Fruit fly (Drosophila melanogaster) whole organism, embryonic: ENCODE results near the gene SMC3.
A peak's percentile ranks its signal among the peaks of the same experiment; 100 is the strongest.

Experiments
- Awh ChIP-seq: fragments of 200-800 bp; sonication (Bioruptor generic); IDR thresholded peaks from 2 replicates; pipeline ENCODE4, ENCODE4 v1.3.6; 2022; ENCODE audit warnings: missing biosample characterization, missing genetic modification characterization
- CG10462 ChIP-seq: fragments of 200-800 bp; sonication (Bioruptor generic); optimal IDR thresholded peaks from 2 replicates; lab custom pipeline; 2016; ENCODE audit warnings: missing biosample characterization, missing genetic modification characterization
- CG11560 ChIP-seq: fragments of 200-800 bp; sonication (Bioruptor generic); IDR thresholded peaks from 3 replicates; pipeline ENCODE4 v1.3.6; 2022; ENCODE audit warnings: missing biosample characterization, missing genetic modification characterization
- CG11723 ChIP-seq: fragments of 200-800 bp; sonication (Bioruptor generic); optimal IDR thresholded peaks from 2 replicates; lab custom pipeline; 2017; ENCODE audit warnings: missing biosample characterization, mild to moderate bottlenecking, missing genetic modification characterization
- CG14441 ChIP-seq: fragments of 200-800 bp; sonication (Bioruptor generic); IDR thresholded peaks from 2 replicates; pipeline ENCODE4 v1.3.6; 2022; ENCODE audit warnings: missing biosample characterization, missing genetic modification characterization
- CG14965 ChIP-seq: fragments of 200-800 bp; sonication (Bioruptor generic); optimal IDR thresholded peaks from 2 replicates; lab custom pipeline; 2016; ENCODE audit warnings: missing biosample characterization, missing genetic modification characterization, borderline replicate concordance
- CG15696 ChIP-seq: fragments of 200-800 bp; sonication (Bioruptor generic); optimal IDR thresholded peaks from 2 replicates; lab custom pipeline; 2019; ENCODE audit warnings: missing biosample characterization, mild to moderate bottlenecking, missing genetic modification characterization, moderate library complexity
- CG1603 ChIP-seq: fragments of 200-800 bp; sonication (Bioruptor generic); optimal IDR thresholded peaks from 2 replicates; lab custom pipeline; 2019; ENCODE audit warnings: missing biosample characterization, mild to moderate bottlenecking, missing genetic modification characterization, moderate library complexity
- CG16815 ChIP-seq: fragments of 200-800 bp; sonication (Bioruptor generic); optimal IDR thresholded peaks from 3 replicates; lab custom pipeline; 2017; ENCODE audit warnings: missing biosample characterization, mild to moderate bottlenecking, missing genetic modification characterization
- CG17186 ChIP-seq: fragments of 200-800 bp; sonication (Bioruptor generic); optimal IDR thresholded peaks from 3 replicates; lab custom pipeline; 2017; ENCODE audit warnings: missing biosample characterization, missing genetic modification reagents, missing genetic modification characterization
- CG17359 ChIP-seq: fragments of 200-800 bp; sonication (Bioruptor generic); optimal IDR thresholded peaks from 3 replicates; lab custom pipeline; 2018; ENCODE audit warnings: missing biosample characterization, mild to moderate bottlenecking, missing genetic modification characterization, moderate library complexity
- CG17612 ChIP-seq: fragments of 200-800 bp; sonication (Bioruptor generic); IDR thresholded peaks from 2 replicates; pipeline ENCODE4 v1.3.6; 2022; ENCODE audit warnings: missing biosample characterization, missing genetic modification characterization
- CG17802 ChIP-seq: fragments of 200-800 bp; sonication (Bioruptor generic); optimal IDR thresholded peaks from 2 replicates; lab custom pipeline; 2018; ENCODE audit warnings: missing biosample characterization, mild to moderate bottlenecking, missing genetic modification characterization, moderate library complexity
- CG17829 ChIP-seq: fragments of 200-800 bp; optimal IDR thresholded peaks from 2 replicates; lab custom pipeline; 2019; ENCODE audit warnings: missing biosample characterization, mild to moderate bottlenecking, missing genetic modification characterization, moderate library complexity
- CG2120 ChIP-seq: fragments of 200-800 bp; sonication (Bioruptor generic); optimal IDR thresholded peaks from 3 replicates; lab custom pipeline; 2016; ENCODE audit warnings: missing biosample characterization, missing genetic modification characterization
- CG33213 ChIP-seq: fragments of 200-800 bp; sonication (Bioruptor generic); optimal IDR thresholded peaks from 3 replicates; lab custom pipeline; 2016; ENCODE audit warnings: missing biosample characterization, missing genetic modification characterization
- CG42726 ChIP-seq: fragments of 200-800 bp; sonication (Bioruptor generic); IDR thresholded peaks from 2 replicates; pipeline ENCODE4 v1.3.6; 2022; ENCODE audit warnings: missing biosample characterization, missing genetic modification characterization; ENCODE audit not compliant: partially characterized antibody
- CG43689 ChIP-seq: fragments of 200-800 bp; sonication (Bioruptor generic); IDR thresholded peaks from 2 replicates; pipeline ENCODE4 v1.3.6; 2022; ENCODE audit warnings: missing biosample characterization, missing genetic modification characterization
- CG4730 ChIP-seq: fragments of 200-800 bp; sonication (Bioruptor generic); IDR thresholded peaks from 2 replicates; pipeline ENCODE4 v1.3.6; 2022; ENCODE audit warnings: missing biosample characterization, missing genetic modification characterization
- CG7372 ChIP-seq: fragments of 200-800 bp; sonication (Bioruptor generic); IDR thresholded peaks from 2 replicates; pipeline ENCODE4 v1.3.6; 2022; ENCODE audit warnings: missing biosample characterization, missing genetic modification characterization
- CG9797 ChIP-seq: fragments of 200-800 bp; sonication (Bioruptor generic); optimal IDR thresholded peaks from 3 replicates; lab custom pipeline; 2018; ENCODE audit warnings: missing biosample characterization, mild to moderate bottlenecking, missing genetic modification characterization
- Dp ChIP-seq: fragments of 200-800 bp; sonication (Bioruptor generic); optimal IDR thresholded peaks from 2 replicates; lab custom pipeline; 2018; ENCODE audit warnings: missing biosample characterization, mild to moderate bottlenecking, missing genetic modification characterization, moderate library complexity
- Fer1 ChIP-seq: fragments of 200-800 bp; sonication (Bioruptor generic); optimal IDR thresholded peaks from 2 replicates; lab custom pipeline; 2017; ENCODE audit warnings: missing biosample characterization, mild to moderate bottlenecking, missing genetic modification characterization
- Gug ChIP-seq: fragments of 200-800 bp; sonication (Bioruptor generic); IDR thresholded peaks from 4 replicates; pipeline ENCODE4 v1.3.6; 2022; ENCODE audit warnings: missing biosample characterization, missing genetic modification characterization
- Hey ChIP-seq: fragments of 200-800 bp; sonication (Bioruptor generic); optimal IDR thresholded peaks from 3 replicates; lab custom pipeline; 2018; ENCODE audit warnings: missing biosample characterization, mild to moderate bottlenecking, missing genetic modification characterization
- Hr39 ChIP-seq: fragments of >200 bp; optimal IDR thresholded peaks from 2 replicates; lab custom pipeline; 2017
- NfI ChIP-seq: fragments of 200-800 bp; sonication (Bioruptor generic); optimal IDR thresholded peaks from 3 replicates; lab custom pipeline; 2018; ENCODE audit warnings: missing biosample characterization, mild to moderate bottlenecking, missing genetic modification characterization, moderate library complexity
- Oaz ChIP-seq: fragments of 200-800 bp; sonication (Bioruptor generic); IDR thresholded peaks from 2 replicates; pipeline ENCODE4 v1.3.6; 2022; ENCODE audit warnings: missing biosample characterization, missing genetic modification characterization
- Opbp ChIP-seq: fragments of 200-800 bp; sonication (Bioruptor generic); IDR thresholded peaks from 3 replicates; pipeline ENCODE4 v1.3.6; 2022; ENCODE audit warnings: missing biosample characterization, missing genetic modification characterization; ENCODE audit not compliant: partially characterized antibody
- Optix ChIP-seq: fragments of 200-800 bp; sonication (Bioruptor generic); IDR thresholded peaks from 3 replicates; pipeline ENCODE4 v1.3.6; 2022; ENCODE audit warnings: missing biosample characterization, missing genetic modification characterization
- Pdp1 ChIP-seq, 2 experiments: fragments of 200-800 bp; sonication (Bioruptor generic); optimal IDR thresholded peaks; 3 replicates each; lab custom pipeline; 2016; ENCODE audit warnings: missing biosample characterization in 2 of 2, missing genetic modification characterization in 2 of 2, mild to moderate bottlenecking in 1 of 2, moderate library complexity in 1 of 2
- Sin3A ChIP-seq: fragments of >200 bp; optimal IDR thresholded peaks from 2 replicates; lab custom pipeline; 2018
- abd-A ChIP-seq: fragments of 200-800 bp; sonication (Bioruptor generic); optimal IDR thresholded peaks from 3 replicates; lab custom pipeline; 2019; ENCODE audit warnings: missing biosample characterization, mild to moderate bottlenecking, missing genetic modification characterization, moderate library complexity
- croc ChIP-seq: fragments of 200-800 bp; sonication (Bioruptor generic); conservative IDR thresholded peaks from 3 replicates; pipeline ENCODE4 v1.3.6; 2022; ENCODE audit warnings: missing biosample characterization, missing genetic modification characterization
- fd102C ChIP-seq: fragments of 200-800 bp; sonication (Bioruptor generic); optimal IDR thresholded peaks from 2 replicates; lab custom pipeline; 2018; ENCODE audit warnings: missing biosample characterization, mild to moderate bottlenecking, missing genetic modification characterization, moderate library complexity
- gcm2 ChIP-seq: fragments of 200-800 bp; sonication (Bioruptor generic); optimal IDR thresholded peaks from 2 replicates; lab custom pipeline; 2016; ENCODE audit warnings: missing biosample characterization, missing genetic modification characterization
- grau ChIP-seq: fragments of 200-800 bp; optimal IDR thresholded peaks from 3 replicates; lab custom pipeline; 2019; ENCODE audit warnings: missing biosample characterization, mild to moderate bottlenecking, missing genetic modification characterization, moderate library complexity
- hbn ChIP-seq: fragments of 200-800 bp; sonication (Bioruptor generic); IDR thresholded peaks from 2 replicates; pipeline ENCODE4 v1.3.6; 2022; ENCODE audit warnings: missing biosample characterization, missing genetic modification characterization; ENCODE audit not compliant: partially characterized antibody
- her ChIP-seq: fragments of 200-800 bp; sonication (Bioruptor generic); optimal IDR thresholded peaks from 2 replicates; lab custom pipeline; 2016; ENCODE audit warnings: missing biosample characterization, missing genetic modification characterization
- ind ChIP-seq: fragments of 200-800 bp; sonication (Bioruptor generic); optimal IDR thresholded peaks from 3 replicates; lab custom pipeline; 2016; ENCODE audit warnings: missing biosample characterization, missing genetic modification characterization
- jumu ChIP-seq: fragments of 200-800 bp; sonication (Bioruptor generic); optimal IDR thresholded peaks from 3 replicates; lab custom pipeline; 2016; ENCODE audit warnings: missing biosample characterization, missing genetic modification characterization
- mirr ChIP-seq: fragments of 200-800 bp; sonication (Bioruptor generic); optimal IDR thresholded peaks from 3 replicates; lab custom pipeline; 2018; ENCODE audit warnings: missing biosample characterization, mild to moderate bottlenecking, missing genetic modification characterization
- oc ChIP-seq: fragments of 200-800 bp; sonication (Bioruptor generic); optimal IDR thresholded peaks from 2 replicates; lab custom pipeline; 2018; ENCODE audit warnings: missing biosample characterization, mild to moderate bottlenecking, missing genetic modification characterization, moderate library complexity
- pum ChIP-seq: fragments of 200-800 bp; sonication (Bioruptor generic); optimal IDR thresholded peaks from 2 replicates; lab custom pipeline; 2016; ENCODE audit warnings: missing biosample characterization, missing genetic modification characterization
- stwl ChIP-seq: fragments of 200-800 bp; sonication (Bioruptor generic); optimal IDR thresholded peaks from 3 replicates; lab custom pipeline; 2018; ENCODE audit warnings: missing biosample characterization, mild to moderate bottlenecking, missing genetic modification characterization, moderate library complexity
- tgo ChIP-seq: fragments of 200-800 bp; sonication (Bioruptor generic); IDR thresholded peaks from 3 replicates; pipeline ENCODE4 v1.3.6; 2022; ENCODE audit warnings: missing biosample characterization, missing genetic modification characterization
- toy ChIP-seq: fragments of 200-800 bp; sonication (Bioruptor generic); IDR thresholded peaks from 2 replicates; pipeline ENCODE4 v1.3.6; 2022; ENCODE audit warnings: missing biosample characterization, missing genetic modification characterization
- unpg ChIP-seq: fragments of 200-800 bp; sonication (Bioruptor generic); optimal IDR thresholded peaks from 3 replicates; lab custom pipeline; 2018; ENCODE audit warnings: missing biosample characterization, mild to moderate bottlenecking, missing genetic modification characterization, moderate library complexity
- usp ChIP-seq: fragments of >200 bp; optimal IDR thresholded peaks from 2 replicates; lab custom pipeline; 2017; ENCODE audit warnings: missing biosample characterization, missing genetic modification characterization

SMC3 gene

dm6 chrX:16640260-16641100 lies 47.2 kb upstream of the SMC3 start, which contains the start of the genes SNRPG and mthl1 (continued):
- peak; percentile 79 for TF ChIP-seq CG1603 (tag; lab: Kevin White, UChicago)
- TF ChIP-seq CG17359: peak; percentile 69
- peak; percentile 70 to 80 for TF ChIP-seq Pdp1 (GFP tag; optimal IDR thresholded peaks at IDR 0.05; lab: Kevin White, UChicago)
- no peak for TF ChIP-seq CG14965
- peak; percentile 65 for TF ChIP-seq unpg (GFP tag; lab: Kevin White, UChicago)
- peak; percentile 49 for TF ChIP-seq CG15696
- peak; percentile 74 for TF ChIP-seq Sin3A (lab: Kevin White, UChicago)
- peak; percentile 90 for TF ChIP-seq Awh (GFP tag; lab: Robert Waterston, UW)
- TF ChIP-seq stwl (tag; lab: Kevin White, UChicago): peak; percentile 45
- TF ChIP-seq gcm2 (GFP tag; lab: Kevin White, UChicago): peak; percentile 41
- TF ChIP-seq CG2120 (GFP tag; lab: Kevin White, UChicago): peak; percentile 92
- peak; percentile 62 for TF ChIP-seq Dp (GFP tag; lab: Kevin White, UChicago)
- peak; percentile 94 for TF ChIP-seq CG17802 (tag; lab: Kevin White, UChicago)
- peak; percentile 82 for TF ChIP-seq CG9797
- peak; percentile 86 for TF ChIP-seq jumu
- peak; percentile 24 for TF ChIP-seq mirr (GFP tag; lab: Kevin White, UChicago)
- TF ChIP-seq Gug (GFP tag; lab: Robert Waterston, UW): peak; percentile 98
- peak; percentile 79 for TF ChIP-seq NfI (GFP tag; lab: Kevin White, UChicago)
- TF ChIP-seq CG4730 (GFP tag; lab: Robert Waterston, UW): peak; percentile 90
- TF ChIP-seq CG11560: peak; percentile 85; the same call in 2 of the 3 replicates
- TF ChIP-seq CG17612 (GFP tag; lab: Robert Waterston, UW): peak; percentile 85
- peak; percentile 83 for TF ChIP-seq CG43689 (GFP tag; lab: Robert Waterston, UW)
- TF ChIP-seq CG42726 (GFP tag; lab: Robert Waterston, UW): peak; percentile 80
- TF ChIP-seq Hey (tag; lab: Kevin White, UChicago): no peak
- peak; percentile 83 for TF ChIP-seq CG16815
- peak; percentile 52 for TF ChIP-seq CG11723 (GFP tag; lab: Kevin White, UChicago)
- TF ChIP-seq toy: peak; percentile 78
- TF ChIP-seq croc (GFP tag; lab: Robert Waterston, UW): peak; percentile 74
- TF ChIP-seq ind: peak; percentile 88
- peak; percentile 38 for TF ChIP-seq CG10462
- TF ChIP-seq CG14441: peak; percentile 96
- peak; percentile 67 for TF ChIP-seq grau (tag; lab: Kevin White, UChicago)
- peak; percentile 85 for TF ChIP-seq pum (GFP tag; lab: Kevin White, UChicago)
- TF ChIP-seq oc (tag; lab: Kevin White, UChicago): no peak
- peak; percentile 94 for TF ChIP-seq CG17186
- TF ChIP-seq CG33213: peak; percentile 54
- TF ChIP-seq CG17829 (tag; lab: Kevin White, UChicago): peak; percentile 62
- TF ChIP-seq Optix (GFP tag; lab: Robert Waterston, UW): peak; percentile 89
- TF ChIP-seq tgo (GFP tag; lab: Robert Waterston, UW): peak; percentile 92
- peak; percentile 3 for TF ChIP-seq Fer1 (GFP tag; lab: Kevin White, UChicago)
- peak; percentile 70 for TF ChIP-seq hbn (GFP tag; lab: Robert Waterston, UW)
- TF ChIP-seq abd-A: no peak
- peak; percentile 7 for TF ChIP-seq fd102C (GFP tag; lab: Kevin White, UChicago)
- peak; percentile 85 for TF ChIP-seq Oaz (GFP tag; lab: Robert Waterston, UW)
- TF ChIP-seq her: peak; percentile 81
- peak; percentile 90 for TF ChIP-seq CG7372 (GFP tag; lab: Robert Waterston, UW)
- no peak for TF ChIP-seq usp
- no peak for TF ChIP-seq Hr39 (lab: Kevin White, UChicago)
- peak; percentile 70 for TF ChIP-seq Opbp (GFP tag; lab: Robert Waterston, UW)
